Worm (Caenorhabditis elegans) whole organism, early embryonic: Measurements from ENCODE around the gene gcy-4.

Experiments used
- B0310.2 ChIP-seq: sonication (generic microtip); optimal IDR thresholded peaks from 2 replicates; lab custom pipeline; 2016; ENCODE audit warnings: mild to moderate bottlenecking, missing genetic modification characterization, missing compliant biosample characterization
- F13C5.2 ChIP-seq: sonication (generic microtip); optimal IDR thresholded peaks from 2 replicates; lab custom pipeline; 2017; ENCODE audit warnings: mild to moderate bottlenecking, missing genetic modification characterization, inconsistent platforms, missing compliant biosample characterization
- aly-1 ChIP-seq: sonication (generic microtip); optimal IDR thresholded peaks from 2 replicates; lab custom pipeline; 2016; ENCODE audit warnings: missing genetic modification characterization, missing compliant biosample characterization
- ama-1 ChIP-seq: fragments of 150-350 bp; optimal IDR thresholded peaks from 2 replicates; lab custom pipeline; 2014
- ceh-13 ChIP-seq: fragments of 200-800 bp; sonication (Bioruptor generic); optimal IDR thresholded peaks from 2 replicates; lab custom pipeline; 2018; ENCODE audit warnings: mild to moderate bottlenecking, missing genetic modification characterization, missing compliant biosample characterization
- ets-7 ChIP-seq: sonication (generic microtip); optimal IDR thresholded peaks from 2 replicates; lab custom pipeline; 2016; ENCODE audit warnings: missing genotype, missing genetic modification characterization, missing compliant biosample characterization
- flt-1 ChIP-seq: fragments of 200-800 bp; sonication (Bioruptor generic); IDR thresholded peaks from 2 replicates; pipeline ENCODE4 v1.3.6; 2022; ENCODE audit warnings: missing genetic modification characterization, missing compliant biosample characterization
- hmbx-1 ChIP-seq: sonication (generic microtip); optimal IDR thresholded peaks from 2 replicates; lab custom pipeline; 2016; ENCODE audit warnings: mild to moderate bottlenecking, missing genetic modification characterization, missing compliant biosample characterization
- hnd-1 ChIP-seq: sonication (generic microtip); optimal IDR thresholded peaks from 2 replicates; lab custom pipeline; 2016; ENCODE audit warnings: missing genetic modification characterization, missing compliant biosample characterization
- sea-1 ChIP-seq: fragments of 200-800 bp; sonication (Bioruptor generic); conservative IDR thresholded peaks from 2 replicates; pipeline ENCODE4 v1.3.6; 2022; ENCODE audit warnings: missing genetic modification characterization, missing compliant biosample characterization

- no peak for TF ChIP-seq F13C5.2 (tag; lab: Kevin White, UChicago)
- no peak for TF ChIP-seq ceh-13
- no peak for TF ChIP-seq flt-1
- no peak for TF ChIP-seq hmbx-1
- no peak for TF ChIP-seq sea-1 (GFP tag; lab: Robert Waterston, UW)
- no peak for TF ChIP-seq ama-1 (lab: Kevin White, UChicago)
- no peak for TF ChIP-seq aly-1 (tag; lab: Kevin White, UChicago)
- no peak for TF ChIP-seq hnd-1
- no peak for TF ChIP-seq B0310.2
- TF ChIP-seq ets-7: no peak
Observed at ce11 chrII:10349915-10350314, 41.3 kb upstream of the gcy-4 start, which contains the start of gene stip-1.
